Fruit fly (Drosophila melanogaster) whole organism: ENCODE results near the gene smal.

ENCODE experiments used
- CG8478 ChIP-seq: fragments of >200 bp; optimal IDR thresholded peaks from 2 replicates; lab custom pipeline; 2018; ENCODE audit warnings: inconsistent platforms
- pan ChIP-seq: fragments of >200 bp; optimal IDR thresholded peaks from 2 replicates; lab custom pipeline; 2017

DNA sequence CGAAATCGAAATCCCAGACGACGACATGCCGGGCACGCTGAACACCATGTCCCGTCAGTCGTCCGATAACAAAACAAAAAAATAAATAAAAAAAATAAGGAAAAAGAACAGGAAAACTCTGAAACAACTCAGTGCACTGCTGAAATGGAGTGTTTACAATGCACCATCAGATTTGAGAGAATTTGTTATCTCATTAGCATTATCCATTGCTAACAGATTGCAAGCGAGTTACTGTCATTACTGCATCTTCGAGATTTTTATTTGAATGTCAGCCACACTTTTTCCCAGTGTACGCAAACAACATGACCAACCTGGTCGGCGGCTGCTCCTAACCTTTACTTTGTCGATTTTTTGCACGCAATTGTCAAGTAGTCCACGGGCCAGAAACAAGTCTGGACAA lies 18.8 kb downstream of the smal start:
- no peak for TF ChIP-seq CG8478 (lab: Kevin White, UChicago)
- no peak for TF ChIP-seq pan (lab: Kevin White, UChicago)
